Worm (Caenorhabditis elegans) whole organism, midembryonic: Measurements from ENCODE around the gene rbg-1.

Source experiments
- T22C8.4 ChIP-seq: fragments of 200-800 bp; sonication (Bioruptor generic); IDR thresholded peaks from 2 replicates; pipeline ENCODE4 v1.3.6; 2022; ENCODE audit warnings: missing genetic modification characterization, missing compliant biosample characterization
- cog-1 ChIP-seq: sonication (generic microtip); optimal IDR thresholded peaks from 2 replicates; lab custom pipeline; 2016; ENCODE audit warnings: missing genetic modification characterization, missing compliant biosample characterization
- flt-1 ChIP-seq: fragments of 200-800 bp; sonication (Bioruptor generic); IDR thresholded peaks from 2 replicates; pipeline ENCODE4 v1.3.6; 2022; ENCODE audit warnings: missing genetic modification characterization, missing compliant biosample characterization
- klf-2 ChIP-seq: fragments of 200-800 bp; sonication (Bioruptor generic); conservative IDR thresholded peaks from 2 replicates; pipeline ENCODE4 v1.3.6; 2022; ENCODE audit warnings: missing genetic modification reagents, missing genetic modification characterization, missing compliant biosample characterization
- med-1 ChIP-seq: sonication (generic microtip); optimal IDR thresholded peaks from 2 replicates; lab custom pipeline; 2017; ENCODE audit warnings: missing genetic modification characterization, mild to moderate bottlenecking, missing compliant biosample characterization, antibody characterized with exemption, missing genetic modification reagents; ENCODE audit not compliant: insufficient read depth
- ref-1 ChIP-seq: fragments of 200-800 bp; sonication (Bioruptor generic); conservative IDR thresholded peaks from 2 replicates; pipeline ENCODE4 v1.3.6; 2022; ENCODE audit warnings: missing genetic modification reagents, missing genetic modification characterization, missing compliant biosample characterization
- tab-1 ChIP-seq: fragments of 200-800 bp; sonication (Bioruptor generic); IDR thresholded peaks from 2 replicates; pipeline ENCODE4 v1.3.6; 2022; ENCODE audit warnings: missing genetic modification characterization, missing compliant biosample characterization
- ztf-23 ChIP-seq: fragments of 200-800 bp; sonication (Bioruptor generic); IDR thresholded peaks from 2 replicates; pipeline ENCODE4 v1.3.6; 2022; ENCODE audit warnings: missing genetic modification reagents, missing genetic modification characterization, missing compliant biosample characterization
- ztf-29 ChIP-seq: fragments of 200-800 bp; sonication (Bioruptor generic); IDR thresholded peaks from 2 replicates; pipeline ENCODE4 v1.3.6; 2022; ENCODE audit warnings: missing genetic modification reagents, missing genetic modification characterization, missing compliant biosample characterization

rbg-1 gene

DNA sequence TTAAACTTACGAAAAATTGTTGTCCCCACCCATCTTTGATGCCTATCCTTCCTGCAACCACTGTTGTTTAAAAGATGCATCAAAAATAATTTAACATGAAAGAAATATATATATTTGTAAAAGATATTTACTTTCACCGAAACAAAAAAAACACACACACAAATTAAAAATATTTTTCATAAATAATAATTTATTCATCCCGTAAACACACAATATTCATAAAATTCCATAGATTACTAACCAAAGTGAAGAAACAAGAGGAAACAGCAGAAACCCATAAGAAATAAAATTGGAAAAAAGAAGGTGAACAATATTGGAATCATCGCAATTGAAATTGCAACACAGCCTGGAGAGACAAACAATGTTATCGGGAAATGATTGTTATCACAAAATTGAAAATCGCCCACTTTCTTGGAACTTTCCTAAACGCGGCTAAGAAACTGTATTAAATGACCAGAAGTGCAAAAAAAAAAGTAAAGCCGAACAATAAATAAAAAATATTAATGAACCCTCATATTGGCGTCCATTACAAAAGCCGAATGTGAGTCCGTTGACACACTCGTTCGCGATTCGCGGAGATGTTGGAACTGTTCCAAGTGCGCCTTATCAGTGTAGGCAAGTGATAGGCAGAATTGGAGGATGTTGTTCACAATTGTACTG lies 20.7 kb downstream of the rbg-1 start, which contains the start of gene slc-25A18.1:
Gene slc-25A18.1 (minus strand): TSS at position 51 of the 660 bp plus-strand sequence.
- TF ChIP-seq flt-1 (no peak), ref-1 (GFP tag; lab: Robert Waterston, UW) (no peak), cog-1 (tag; lab: Kevin White, UChicago) (no peak), T22C8.4 (GFP tag; lab: Robert Waterston, UW) (no peak), tab-1 (no peak)

DNA sequence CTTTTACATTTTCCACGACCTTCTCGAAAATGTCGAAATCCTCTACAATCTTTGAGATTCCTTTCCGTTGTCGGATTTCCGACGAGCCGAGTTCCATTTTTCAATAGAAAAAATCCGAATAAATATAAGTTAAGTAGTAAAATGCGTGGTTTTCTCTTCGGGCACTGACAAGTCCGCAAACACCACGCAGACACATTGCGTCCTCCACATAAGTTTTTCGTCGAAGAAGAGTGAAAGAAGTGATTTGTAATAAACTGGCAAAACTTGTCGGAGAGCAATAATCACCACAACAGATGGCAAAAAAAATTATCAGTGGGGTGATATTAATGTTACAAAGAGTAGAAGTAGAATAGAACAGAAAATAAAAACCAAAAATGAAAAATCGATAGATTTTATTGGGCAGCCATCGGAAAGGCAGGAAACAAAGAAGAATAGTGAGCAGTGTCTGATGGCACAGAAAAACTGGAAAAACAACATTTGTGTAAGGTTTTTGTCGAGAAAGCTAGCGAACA lies 23.6 kb downstream of the rbg-1 start, which contains the start of gene ergi-2:
Gene ergi-2 (minus strand): TSS at position 462 of the 512 bp plus-strand sequence.
- TF ChIP-seq T22C8.4 (GFP tag; lab: Robert Waterston, UW) (no peak), ztf-29 (no peak), tab-1 (no peak), klf-2 (GFP tag; lab: Robert Waterston, UW) (no peak), ref-1 (GFP tag; lab: Robert Waterston, UW) (no peak), flt-1 (no peak), cog-1 (tag; lab: Kevin White, UChicago) (no peak), ztf-23 (GFP tag; lab: Robert Waterston, UW) (no peak), med-1 (no peak)

DNA sequence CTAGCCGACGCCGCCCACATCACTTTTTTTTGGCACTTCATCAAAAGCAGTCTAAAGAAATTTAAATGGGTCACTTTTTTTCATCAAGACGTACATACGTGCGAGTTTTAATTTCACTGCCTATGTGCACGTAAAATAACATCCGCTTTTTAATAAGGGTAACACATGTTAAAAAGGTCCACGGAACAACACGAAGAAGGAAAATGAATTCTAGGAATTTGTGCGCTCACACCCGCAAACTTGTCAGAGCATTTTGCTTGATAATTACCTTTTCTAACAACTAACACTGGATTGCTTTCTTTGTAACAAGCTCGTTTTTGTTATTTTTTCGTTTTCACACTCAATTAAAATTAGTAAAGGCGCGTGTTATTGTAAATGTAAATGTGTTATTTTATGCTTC lies 25.4 kb downstream of the rbg-1 start:
- TF ChIP-seq ztf-29: no peak
- no peak for TF ChIP-seq klf-2 (GFP tag; lab: Robert Waterston, UW)
- TF ChIP-seq T22C8.4 (GFP tag; lab: Robert Waterston, UW): no peak
- TF ChIP-seq med-1: no peak
- TF ChIP-seq ztf-23 (GFP tag; lab: Robert Waterston, UW): no peak
- TF ChIP-seq cog-1 (tag; lab: Kevin White, UChicago): no peak
- TF ChIP-seq flt-1: no peak
- no peak for TF ChIP-seq ref-1 (GFP tag; lab: Robert Waterston, UW)
- TF ChIP-seq tab-1: no peak

DNA sequence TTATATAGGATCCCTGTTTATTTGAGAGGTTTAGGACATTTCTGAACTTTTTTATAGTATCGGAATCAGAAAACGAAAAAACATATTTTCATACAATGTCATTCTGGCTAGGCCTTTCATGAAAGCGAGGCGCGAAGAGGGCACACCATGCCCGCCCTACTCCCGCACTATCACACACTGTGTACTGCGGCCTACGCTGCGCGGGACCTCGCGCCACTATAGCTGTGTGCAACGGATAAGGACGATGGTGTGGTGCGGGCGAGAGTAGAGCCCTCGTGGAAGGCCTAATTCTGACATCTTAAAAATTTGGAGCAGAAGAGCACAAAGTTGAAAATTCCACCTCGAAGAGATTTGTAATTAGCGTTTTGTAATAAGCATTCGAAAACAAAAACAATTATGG lies 27.6 kb downstream of the rbg-1 start:
- no peak for TF ChIP-seq med-1
- TF ChIP-seq T22C8.4 (GFP tag; lab: Robert Waterston, UW): no peak
- no peak for TF ChIP-seq tab-1
- no peak for TF ChIP-seq ztf-23 (GFP tag; lab: Robert Waterston, UW)
- TF ChIP-seq klf-2 (GFP tag; lab: Robert Waterston, UW): no peak
- TF ChIP-seq ztf-29: no peak
- no peak for TF ChIP-seq ref-1 (GFP tag; lab: Robert Waterston, UW)
- TF ChIP-seq flt-1: no peak
- no peak for TF ChIP-seq cog-1 (tag; lab: Kevin White, UChicago)

DNA sequence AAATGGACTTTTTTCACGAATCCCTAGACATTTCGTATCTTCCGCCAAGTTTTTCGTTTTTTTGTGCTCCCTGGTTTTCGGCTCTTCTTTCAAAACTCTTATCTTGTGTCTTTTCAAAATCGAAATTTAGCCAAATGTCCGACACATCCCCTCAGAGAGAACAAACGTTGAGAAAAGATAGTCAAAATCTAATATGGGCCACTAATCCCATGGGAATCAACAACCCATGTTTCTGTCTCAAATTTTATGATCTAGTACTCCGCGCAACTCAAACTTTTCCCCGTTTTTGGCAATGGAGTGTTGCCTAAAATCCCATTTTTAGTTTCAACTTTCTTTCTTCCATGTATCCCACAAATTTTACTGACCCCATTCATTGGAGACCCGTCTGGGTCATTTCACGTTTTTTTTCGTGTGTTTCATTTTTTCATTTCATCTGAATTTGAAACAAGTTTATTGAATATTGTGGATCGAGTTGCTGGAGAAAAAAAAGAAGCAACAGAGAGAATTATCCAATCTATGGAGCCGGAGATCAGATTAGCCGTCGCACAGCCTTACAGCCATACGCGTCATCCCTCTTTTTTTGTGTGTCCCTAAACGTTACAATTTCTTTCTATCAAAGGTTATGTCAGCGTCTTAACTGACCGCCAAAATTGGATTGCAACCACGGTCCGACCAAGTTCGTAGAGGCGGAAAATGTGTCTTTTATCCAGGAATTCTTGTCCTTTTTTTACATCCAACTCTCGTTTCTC lies 28.4 kb downstream of the rbg-1 start:
- TF ChIP-seq T22C8.4 (GFP tag; lab: Robert Waterston, UW): no peak
- TF ChIP-seq med-1: no peak

DNA sequence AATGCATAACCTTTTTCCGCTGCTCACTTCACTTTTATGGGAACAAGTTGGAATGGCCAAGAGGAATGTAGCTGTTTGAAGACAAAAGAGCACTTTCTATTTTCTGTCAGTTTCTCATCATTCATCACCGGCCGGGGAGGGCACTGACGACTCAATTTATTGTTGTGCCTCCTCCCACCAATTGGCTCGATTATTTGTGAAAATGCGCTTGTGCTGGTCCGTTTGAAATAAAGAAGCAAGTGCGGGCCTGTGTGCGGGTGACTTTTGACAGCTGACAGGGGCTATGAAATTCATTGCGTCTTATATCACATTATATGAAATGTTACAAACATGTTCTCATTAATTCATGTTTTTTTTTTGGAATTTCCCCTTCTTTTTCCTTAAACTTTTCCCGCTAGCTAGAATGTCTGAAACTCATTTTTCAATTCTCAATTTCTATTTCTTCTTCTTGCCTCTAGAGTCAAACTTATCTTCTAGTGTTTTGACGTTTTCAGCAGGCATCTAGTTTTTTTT lies 30.7 kb downstream of the rbg-1 start:
- TF ChIP-seq tab-1 (no peak), cog-1 (tag; lab: Kevin White, UChicago) (no peak), flt-1 (no peak), T22C8.4 (GFP tag; lab: Robert Waterston, UW) (no peak), med-1 (no peak), klf-2 (GFP tag; lab: Robert Waterston, UW) (no peak), ref-1 (GFP tag; lab: Robert Waterston, UW) (no peak), ztf-23 (GFP tag; lab: Robert Waterston, UW) (no peak), ztf-29 (no peak)

DNA sequence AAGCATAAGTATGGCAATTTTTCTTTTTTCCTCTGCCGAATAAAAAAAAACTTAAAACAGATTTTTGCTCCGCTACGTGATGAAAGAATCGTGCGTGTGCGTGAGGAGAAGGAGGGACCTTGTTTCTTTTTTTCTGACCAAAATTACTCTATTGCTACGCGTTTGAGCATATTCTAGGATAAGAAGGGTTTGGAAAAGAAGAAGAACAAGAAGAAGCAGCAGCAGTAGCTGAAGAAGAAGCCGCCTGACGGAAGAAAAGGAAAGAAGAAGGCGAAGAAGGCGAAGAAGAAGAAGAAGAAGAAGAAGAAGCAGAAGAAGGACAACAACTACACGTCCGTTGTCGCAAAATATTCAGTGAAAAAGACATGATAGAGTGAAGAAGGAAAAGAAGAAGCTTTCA lies 32.8 kb downstream of the rbg-1 start:
- no peak for TF ChIP-seq ztf-29
- no peak for TF ChIP-seq flt-1
- TF ChIP-seq klf-2 (GFP tag; lab: Robert Waterston, UW): no peak
- no peak for TF ChIP-seq med-1
- TF ChIP-seq tab-1: no peak
- no peak for TF ChIP-seq ztf-23 (GFP tag; lab: Robert Waterston, UW)
- no peak for TF ChIP-seq ref-1 (GFP tag; lab: Robert Waterston, UW)
- TF ChIP-seq T22C8.4 (GFP tag; lab: Robert Waterston, UW): no peak
- no peak for TF ChIP-seq cog-1 (tag; lab: Kevin White, UChicago)

DNA sequence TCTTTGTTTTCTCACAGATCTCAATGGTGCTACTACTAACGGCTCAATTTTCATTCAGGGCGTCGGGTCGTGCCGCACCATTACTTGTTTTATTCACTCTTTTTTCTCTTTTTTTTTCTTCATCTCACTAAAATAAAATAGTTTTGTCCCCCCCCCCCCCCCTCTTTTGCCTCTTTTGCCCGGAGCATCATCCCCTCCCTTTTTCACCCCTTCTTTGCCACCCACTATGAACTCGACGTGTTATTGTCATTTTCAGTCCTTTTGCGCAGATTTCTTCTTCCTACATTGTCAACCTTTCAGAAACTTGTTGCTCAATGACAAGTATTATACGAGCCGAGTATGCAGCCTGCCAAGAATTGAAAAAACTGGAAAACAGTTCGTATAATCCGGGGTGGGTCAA lies 42.7 kb downstream of the rbg-1 start, which contains the start of gene seb-3:
Gene seb-3 (plus strand): TSS at position 301 of the 400 bp plus-strand sequence.
- TF ChIP-seq klf-2 (GFP tag; lab: Robert Waterston, UW) (no peak), ztf-29 (no peak), cog-1 (tag; lab: Kevin White, UChicago) (no peak), T22C8.4 (GFP tag; lab: Robert Waterston, UW) (no peak), tab-1 (no peak), flt-1 (no peak), ztf-23 (GFP tag; lab: Robert Waterston, UW) (no peak)

DNA sequence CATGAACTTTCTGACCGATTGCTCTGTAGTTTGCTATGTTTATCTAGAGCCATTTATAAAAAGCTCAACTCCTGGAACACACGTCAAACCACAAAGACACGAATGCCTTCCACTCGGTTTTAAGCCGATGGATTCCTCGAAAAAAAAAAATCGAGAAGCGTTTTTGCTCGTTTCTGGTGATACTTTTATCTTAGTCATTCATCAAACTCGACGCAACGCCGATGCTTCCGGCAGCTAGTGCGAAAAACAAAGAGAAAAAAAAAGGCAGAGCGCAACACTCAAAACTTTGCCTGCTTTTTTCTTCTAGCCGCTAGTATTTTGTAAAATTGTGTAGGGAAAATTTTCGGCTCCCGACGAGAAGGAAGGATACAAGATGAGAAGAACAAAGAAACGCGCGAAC lies 44.2 kb downstream of the rbg-1 start:
- TF ChIP-seq flt-1 (no peak), tab-1 (no peak), ref-1 (GFP tag; lab: Robert Waterston, UW) (no peak), T22C8.4 (GFP tag; lab: Robert Waterston, UW) (no peak), ztf-29 (no peak), ztf-23 (GFP tag; lab: Robert Waterston, UW) (no peak), klf-2 (GFP tag; lab: Robert Waterston, UW) (no peak), cog-1 (tag; lab: Kevin White, UChicago) (no peak), med-1 (no peak)
